Fruit fly (Drosophila melanogaster) whole organism, embryonic: Measurements from ENCODE around the gene Cyp12a5.

Experiments
- Blimp-1 ChIP-seq: fragments of 200-800 bp; sonication (Bioruptor generic); optimal IDR thresholded peaks from 3 replicates; lab custom pipeline; 2018; ENCODE audit warnings: missing biosample characterization, missing genetic modification characterization, mild to moderate bottlenecking, moderate library complexity, missing genetic modification reagents
- Bteb2 ChIP-seq: fragments of 200-800 bp; sonication (Bioruptor generic); optimal IDR thresholded peaks from 2 replicates; lab custom pipeline; 2016; ENCODE audit warnings: missing biosample characterization, missing genetic modification characterization
- CG10366 ChIP-seq: fragments of 200-800 bp; sonication (Bioruptor generic); IDR thresholded peaks from 2 replicates; pipeline ENCODE4 v1.3.6; 2022; ENCODE audit warnings: missing biosample characterization, missing genetic modification characterization
- CG10543 ChIP-seq: fragments of 200-800 bp; sonication (Bioruptor generic); optimal IDR thresholded peaks from 3 replicates; lab custom pipeline; 2017; ENCODE audit warnings: missing biosample characterization, mild to moderate bottlenecking, missing genetic modification characterization, moderate library complexity
- CG11504 ChIP-seq: fragments of 200-800 bp; sonication (Bioruptor generic); optimal IDR thresholded peaks from 3 replicates; lab custom pipeline; 2019; ENCODE audit warnings: missing biosample characterization, mild to moderate bottlenecking, missing genetic modification characterization, moderate library complexity
- CG1233 ChIP-seq: fragments of 200-800 bp; sonication (Bioruptor generic); optimal IDR thresholded peaks from 4 replicates; lab custom pipeline; 2018; ENCODE audit warnings: missing biosample characterization, mild to moderate bottlenecking, missing genetic modification characterization
- CG14667 ChIP-seq: fragments of 200-800 bp; sonication (Bioruptor generic); IDR thresholded peaks from 2 replicates; pipeline ENCODE4 v1.3.6; 2022; ENCODE audit warnings: missing biosample characterization, missing genetic modification characterization
- CG15269 ChIP-seq: fragments of 200-800 bp; sonication (Bioruptor generic); optimal IDR thresholded peaks from 2 replicates; lab custom pipeline; 2018; ENCODE audit warnings: missing biosample characterization, mild to moderate bottlenecking, missing genetic modification characterization, moderate library complexity
- CG17912 ChIP-seq: fragments of 200-800 bp; sonication (Bioruptor generic); optimal IDR thresholded peaks from 2 replicates; lab custom pipeline; 2018; ENCODE audit warnings: missing biosample characterization, mild to moderate bottlenecking, missing genetic modification characterization
- CG18262 ChIP-seq: fragments of 200-800 bp; optimal IDR thresholded peaks from 3 replicates; lab custom pipeline; 2019; ENCODE audit warnings: missing biosample characterization, mild to moderate bottlenecking, missing genetic modification characterization, moderate library complexity
- CG3065 ChIP-seq: fragments of 200-800 bp; sonication (Bioruptor generic); optimal IDR thresholded peaks from 2 replicates; lab custom pipeline; 2016; ENCODE audit warnings: missing biosample characterization, missing genetic modification characterization
- CG34422 ChIP-seq: fragments of 200-800 bp; sonication (Bioruptor generic); IDR thresholded peaks from 3 replicates; pipeline ENCODE4 v1.3.6; 2022; ENCODE audit warnings: missing biosample characterization, missing genetic modification characterization
- CG6791 ChIP-seq: fragments of 200-800 bp; sonication (Bioruptor generic); IDR thresholded peaks from 3 replicates; pipeline ENCODE4 v1.3.6; 2022; ENCODE audit warnings: missing biosample characterization, missing genetic modification characterization; ENCODE audit not compliant: partially characterized antibody
- CG7839 ChIP-seq: fragments of 200-800 bp; sonication (Bioruptor generic); optimal IDR thresholded peaks from 3 replicates; lab custom pipeline; 2018; ENCODE audit warnings: missing biosample characterization, mild to moderate bottlenecking, missing genetic modification characterization, moderate library complexity
- CG7963 ChIP-seq: fragments of 200-800 bp; sonication (Bioruptor generic); IDR thresholded peaks from 3 replicates; pipeline ENCODE4 v1.3.6; 2022; ENCODE audit warnings: missing biosample characterization, missing genetic modification characterization; ENCODE audit not compliant: partially characterized antibody
- CG8765 ChIP-seq: fragments of 200-800 bp; sonication (Bioruptor generic); IDR thresholded peaks from 2 replicates; pipeline ENCODE4 v1.3.6; 2022; ENCODE audit warnings: missing biosample characterization, missing genetic modification characterization
- CrebB ChIP-seq: fragments of 200-800 bp; sonication (Bioruptor generic); optimal IDR thresholded peaks from 3 replicates; lab custom pipeline; 2018; ENCODE audit warnings: missing biosample characterization, mild to moderate bottlenecking, missing genetic modification characterization
- H2.0 ChIP-seq: fragments of 200-800 bp; sonication (Bioruptor generic); IDR thresholded peaks from 2 replicates; pipeline ENCODE4 v1.3.6; 2022; ENCODE audit warnings: missing biosample characterization, missing genetic modification characterization
- HLH3B ChIP-seq: fragments of 200-800 bp; sonication (Bioruptor generic); IDR thresholded peaks from 2 replicates; pipeline ENCODE4 v1.3.6; 2022; ENCODE audit warnings: missing biosample characterization, missing genetic modification characterization
- Hr3 ChIP-seq: fragments of 200-800 bp; sonication (Bioruptor generic); optimal IDR thresholded peaks from 3 replicates; lab custom pipeline; 2016; ENCODE audit warnings: missing biosample characterization, missing genetic modification characterization
- MESR4 ChIP-seq: fragments of 200-800 bp; sonication (Bioruptor generic); optimal IDR thresholded peaks from 2 replicates; lab custom pipeline; 2018; ENCODE audit warnings: missing biosample characterization, mild to moderate bottlenecking, missing genetic modification characterization, moderate library complexity
- Mad ChIP-seq: fragments of 200-800 bp; sonication (Bioruptor generic); optimal IDR thresholded peaks from 2 replicates; lab custom pipeline; 2016; ENCODE audit warnings: missing biosample characterization, missing genetic modification characterization
- Meics ChIP-seq: fragments of 200-800 bp; sonication (Bioruptor generic); optimal IDR thresholded peaks from 2 replicates; lab custom pipeline; 2017; ENCODE audit warnings: missing biosample characterization, mild to moderate bottlenecking, missing genetic modification characterization
- Mes4 ChIP-seq: fragments of 200-800 bp; sonication (Bioruptor generic); optimal IDR thresholded peaks from 2 replicates; lab custom pipeline; 2016; ENCODE audit warnings: missing biosample characterization, missing genetic modification characterization
- Nf-YC ChIP-seq: fragments of 200-800 bp; optimal IDR thresholded peaks from 3 replicates; lab custom pipeline; 2019; ENCODE audit warnings: missing biosample characterization, mild to moderate bottlenecking, missing genetic modification characterization, moderate library complexity
- Rfx ChIP-seq: fragments of 200-800 bp; sonication (Bioruptor generic); IDR thresholded peaks from 2 replicates; pipeline ENCODE4 v1.3.6; 2022; ENCODE audit warnings: missing biosample characterization, missing genetic modification characterization
- Usf ChIP-seq: fragments of 200-800 bp; sonication (Bioruptor generic); optimal IDR thresholded peaks from 2 replicates; lab custom pipeline; 2017; ENCODE audit warnings: missing genotype, missing biosample characterization, missing genetic modification characterization
- Vsx1 ChIP-seq: fragments of 200-800 bp; sonication (Bioruptor generic); optimal IDR thresholded peaks from 2 replicates; lab custom pipeline; 2017; ENCODE audit warnings: missing biosample characterization, mild to moderate bottlenecking, missing genetic modification characterization, missing genetic modification reagents
- amos ChIP-seq: fragments of 200-800 bp; sonication (Bioruptor generic); IDR thresholded peaks from 2 replicates; pipeline ENCODE4 v1.3.6; 2022; ENCODE audit warnings: missing biosample characterization, missing genetic modification characterization; ENCODE audit not compliant: partially characterized antibody
- az2 ChIP-seq: fragments of 200-800 bp; sonication (Bioruptor generic); optimal IDR thresholded peaks from 3 replicates; lab custom pipeline; 2016; ENCODE audit warnings: missing biosample characterization, missing genetic modification characterization
- bcd ChIP-seq: fragments of 200-800 bp; sonication (Bioruptor generic); optimal IDR thresholded peaks from 2 replicates; lab custom pipeline; 2017; ENCODE audit warnings: missing biosample characterization, mild to moderate bottlenecking, missing genetic modification characterization
- br ChIP-seq: fragments of >200 bp; optimal IDR thresholded peaks from 2 replicates; lab custom pipeline; 2017
- chn ChIP-seq: fragments of 200-800 bp; sonication (Bioruptor generic); optimal IDR thresholded peaks from 2 replicates; lab custom pipeline; 2016; ENCODE audit warnings: missing biosample characterization, missing genetic modification characterization
- corto ChIP-seq: fragments of 200-800 bp; sonication (Bioruptor generic); optimal IDR thresholded peaks from 2 replicates; lab custom pipeline; 2016; ENCODE audit warnings: missing biosample characterization, mild to moderate bottlenecking, missing genetic modification characterization, moderate library complexity
- crp ChIP-seq, 2 experiments: fragments of 200-800 bp; sonication (Bioruptor generic); optimal IDR thresholded peaks; 2 replicates in 1 of 2; 3 replicates in 1 of 2; lab custom pipeline; 2017; ENCODE audit warnings: missing biosample characterization in 2 of 2, missing genetic modification characterization in 2 of 2, mild to moderate bottlenecking in 1 of 2, moderate library complexity in 1 of 2
- dpn ChIP-seq, 2 experiments: fragments of 200-800 bp; sonication (Bioruptor generic); optimal IDR thresholded peaks; 3 replicates each; lab custom pipeline; 2016; ENCODE audit warnings: missing biosample characterization in 2 of 2, missing genetic modification characterization in 2 of 2
- esg ChIP-seq: fragments of 200-800 bp; sonication (Bioruptor generic); conservative IDR thresholded peaks from 2 replicates; pipeline ENCODE4 v1.3.6; 2022; ENCODE audit warnings: missing biosample characterization, missing genetic modification characterization
- fru ChIP-seq: fragments of >200 bp; optimal IDR thresholded peaks from 2 replicates; lab custom pipeline; 2017
- gem ChIP-seq: fragments of 200-800 bp; sonication (Bioruptor generic); optimal IDR thresholded peaks from 2 replicates; lab custom pipeline; 2019; ENCODE audit warnings: missing biosample characterization, mild to moderate bottlenecking, missing genetic modification characterization, moderate library complexity
- gfzf ChIP-seq: fragments of 200-800 bp; sonication (Bioruptor generic); optimal IDR thresholded peaks from 2 replicates; lab custom pipeline; 2016; ENCODE audit warnings: missing biosample characterization, mild to moderate bottlenecking, missing genetic modification characterization, moderate library complexity
- grau ChIP-seq: fragments of 200-800 bp; optimal IDR thresholded peaks from 3 replicates; lab custom pipeline; 2019; ENCODE audit warnings: missing biosample characterization, mild to moderate bottlenecking, missing genetic modification characterization, moderate library complexity
- klu ChIP-seq: fragments of 200-800 bp; sonication (Bioruptor generic); IDR thresholded peaks from 2 replicates; pipeline ENCODE4 v1.3.6; 2022; ENCODE audit warnings: missing biosample characterization, missing genetic modification characterization
- maf-S ChIP-seq: fragments of 200-800 bp; sonication (Bioruptor generic); optimal IDR thresholded peaks from 2 replicates; lab custom pipeline; 2016; ENCODE audit warnings: missing biosample characterization, missing genetic modification characterization
- mirr ChIP-seq: fragments of 200-800 bp; sonication (Bioruptor generic); optimal IDR thresholded peaks from 3 replicates; lab custom pipeline; 2018; ENCODE audit warnings: missing biosample characterization, mild to moderate bottlenecking, missing genetic modification characterization
- oc ChIP-seq: fragments of 200-800 bp; sonication (Bioruptor generic); optimal IDR thresholded peaks from 2 replicates; lab custom pipeline; 2018; ENCODE audit warnings: missing biosample characterization, mild to moderate bottlenecking, missing genetic modification characterization, moderate library complexity
- ro ChIP-seq: fragments of 200-800 bp; sonication (Bioruptor generic); IDR thresholded peaks from 2 replicates; pipeline ENCODE4 v1.3.6; 2022; ENCODE audit warnings: missing biosample characterization, missing genetic modification characterization
- row ChIP-seq: fragments of 200-800 bp; sonication (Bioruptor generic); IDR thresholded peaks from 3 replicates; pipeline ENCODE4 v1.3.6; 2022; ENCODE audit warnings: missing biosample characterization, missing genetic modification characterization
- salm ChIP-seq: fragments of 200-800 bp; sonication (Bioruptor generic); optimal IDR thresholded peaks from 2 replicates; lab custom pipeline; 2018; ENCODE audit warnings: missing biosample characterization, mild to moderate bottlenecking, missing genetic modification characterization
- sens ChIP-seq: fragments of 200-800 bp; sonication (Bioruptor generic); peaks from one replicate; lab custom pipeline; 2016; ENCODE audit warnings: missing biosample characterization, missing genetic modification characterization
- wor ChIP-seq: fragments of 200-800 bp; sonication (Bioruptor generic); IDR thresholded peaks from 2 replicates; pipeline ENCODE4 v1.3.6; 2022; ENCODE audit warnings: missing biosample characterization, missing genetic modification characterization

Gene Cyp12a5

DNA sequence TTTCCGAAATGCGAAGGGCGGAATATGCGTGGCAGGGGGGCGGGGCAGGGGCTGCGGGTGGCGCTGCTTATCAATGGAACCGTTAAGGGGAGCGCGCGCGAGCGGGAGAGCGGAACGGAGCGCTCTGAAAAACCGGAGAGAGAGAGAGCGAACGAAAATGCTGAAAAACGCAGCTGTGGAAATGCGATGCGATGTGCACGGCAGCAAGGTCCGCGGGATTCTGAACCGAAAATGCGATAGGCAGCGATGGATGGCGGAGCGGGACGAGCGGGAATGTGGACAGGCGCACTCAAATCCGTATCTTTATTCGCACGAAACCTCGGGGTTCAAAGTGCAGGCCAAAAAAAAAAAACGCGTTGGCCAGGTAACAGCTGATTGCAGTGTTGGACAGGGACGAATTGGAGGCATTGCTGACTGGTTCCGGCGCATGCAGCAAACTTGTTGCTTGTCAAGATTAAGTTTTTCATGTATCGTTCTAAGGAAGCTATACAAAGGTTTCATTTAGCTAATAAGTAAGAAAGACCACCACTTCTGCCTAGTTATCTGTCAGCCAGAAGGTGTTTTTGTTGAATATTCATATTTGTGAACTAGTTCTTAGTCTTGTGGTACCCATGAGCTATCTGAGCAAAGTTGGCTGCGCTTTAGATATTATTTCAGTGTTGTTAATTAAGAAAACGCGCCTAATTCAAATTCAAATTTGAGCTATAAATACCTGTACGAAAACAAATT is 15.2 kb downstream of the Cyp12a5 start, which contains the start of gene Ppcs (continued):
- TF ChIP-seq klu (GFP tag; lab: Robert Waterston, UW) = peak; percentile 45; the same call in 1 of the 2 replicates
- no peak for TF ChIP-seq CrebB
- peak; percentile 47 for TF ChIP-seq gem (tag; lab: Kevin White, UChicago)
- peak; percentile 59 for TF ChIP-seq row
- peak; percentile 60 for TF ChIP-seq Rfx (GFP tag; lab: Robert Waterston, UW)
- TF ChIP-seq fru (lab: Kevin White, UChicago) = no peak
- TF ChIP-seq Nf-YC (tag; lab: Kevin White, UChicago) = peak; percentile 48
- TF ChIP-seq CG11504 = peak; percentile 60
- no peak for TF ChIP-seq CG6791 (GFP tag; lab: Robert Waterston, UW)
- TF ChIP-seq CG10543 (GFP tag; lab: Kevin White, UChicago) = peak; percentile 88
- peak; percentile 47 for TF ChIP-seq Mes4
- peak; percentile 29 for TF ChIP-seq CG15269 (tag; lab: Kevin White, UChicago)
- peak; percentile 57 for TF ChIP-seq az2 (GFP tag; lab: Kevin White, UChicago)
- TF ChIP-seq grau (tag; lab: Kevin White, UChicago) = peak; percentile 54
- TF ChIP-seq MESR4 = peak; percentile 61
- no peak; the same call in 1 of the 2 replicates for TF ChIP-seq HLH3B (GFP tag; lab: Robert Waterston, UW)
- peak; percentile 33 for TF ChIP-seq chn
- TF ChIP-seq ro = no peak
- TF ChIP-seq Mad = peak; percentile 4
- TF ChIP-seq Vsx1 (GFP tag; lab: Kevin White, UChicago) = peak; percentile 17
- TF ChIP-seq CG34422 (GFP tag; lab: Robert Waterston, UW) = peak; percentile 40; the same call in 2 of the 3 replicates
- TF ChIP-seq CG8765 (GFP tag; lab: Robert Waterston, UW) = no peak
- peak; percentile 74 for TF ChIP-seq CG1233 (GFP tag; lab: Kevin White, UChicago)
- TF ChIP-seq br (lab: Kevin White, UChicago) = no peak
- peak; percentile 64 for TF ChIP-seq bcd (GFP tag; lab: Kevin White, UChicago)
- no peak for TF ChIP-seq H2.0
- TF ChIP-seq mirr (GFP tag; lab: Kevin White, UChicago) = peak; percentile 13
- TF ChIP-seq salm = no peak
- no peak for TF ChIP-seq corto (GFP tag; lab: Kevin White, UChicago)
- TF ChIP-seq sens (GFP tag; lab: Kevin White, UChicago) = peak; percentile 81
- no peak for TF ChIP-seq CG10366 (GFP tag; lab: Robert Waterston, UW)
- TF ChIP-seq CG7963 (GFP tag; lab: Robert Waterston, UW) = 0 out of 3 replicates have a peak, but pooled peaks have one; percentile 22
- no peak for TF ChIP-seq CG3065 (GFP tag; lab: Kevin White, UChicago)
- TF ChIP-seq gfzf (GFP tag; lab: Kevin White, UChicago) = peak; percentile 44
- TF ChIP-seq Meics (GFP tag; lab: Kevin White, UChicago) = peak; percentile 59
- TF ChIP-seq esg = no peak
- TF ChIP-seq Blimp-1 (GFP tag; lab: Kevin White, UChicago) = peak; percentile 18
- TF ChIP-seq crp (GFP tag; optimal IDR thresholded peaks at IDR 0.05; lab: Kevin White, UChicago) = peak; percentile 86 to 96
- no peak for TF ChIP-seq CG14667 (GFP tag; lab: Robert Waterston, UW)
- TF ChIP-seq Usf = no peak
- peak; percentile 39 for TF ChIP-seq Hr3 (GFP tag; lab: Kevin White, UChicago)
- no peak for TF ChIP-seq oc (tag; lab: Kevin White, UChicago)
- peak; percentile 62 for TF ChIP-seq Bteb2 (GFP tag; lab: Kevin White, UChicago)
- TF ChIP-seq dpn (GFP tag; optimal IDR thresholded peaks at IDR 0.05; lab: Kevin White, UChicago) = peak; percentile 35 to 76
- TF ChIP-seq CG18262 (tag; lab: Kevin White, UChicago) = peak; percentile 48
- peak; percentile 20 for TF ChIP-seq CG17912
- TF ChIP-seq CG7839 (tag; lab: Kevin White, UChicago) = peak; percentile 53
- TF ChIP-seq amos (GFP tag; lab: Robert Waterston, UW) = peak; percentile 25; the same call in 1 of the 2 replicates
- no peak for TF ChIP-seq wor (GFP tag; lab: Robert Waterston, UW)
- peak; percentile 56 for TF ChIP-seq maf-S (GFP tag; lab: Kevin White, UChicago)
